Fruit fly (Drosophila melanogaster): ENCODE data around the gene Creld.

Gene Creld

DNA sequence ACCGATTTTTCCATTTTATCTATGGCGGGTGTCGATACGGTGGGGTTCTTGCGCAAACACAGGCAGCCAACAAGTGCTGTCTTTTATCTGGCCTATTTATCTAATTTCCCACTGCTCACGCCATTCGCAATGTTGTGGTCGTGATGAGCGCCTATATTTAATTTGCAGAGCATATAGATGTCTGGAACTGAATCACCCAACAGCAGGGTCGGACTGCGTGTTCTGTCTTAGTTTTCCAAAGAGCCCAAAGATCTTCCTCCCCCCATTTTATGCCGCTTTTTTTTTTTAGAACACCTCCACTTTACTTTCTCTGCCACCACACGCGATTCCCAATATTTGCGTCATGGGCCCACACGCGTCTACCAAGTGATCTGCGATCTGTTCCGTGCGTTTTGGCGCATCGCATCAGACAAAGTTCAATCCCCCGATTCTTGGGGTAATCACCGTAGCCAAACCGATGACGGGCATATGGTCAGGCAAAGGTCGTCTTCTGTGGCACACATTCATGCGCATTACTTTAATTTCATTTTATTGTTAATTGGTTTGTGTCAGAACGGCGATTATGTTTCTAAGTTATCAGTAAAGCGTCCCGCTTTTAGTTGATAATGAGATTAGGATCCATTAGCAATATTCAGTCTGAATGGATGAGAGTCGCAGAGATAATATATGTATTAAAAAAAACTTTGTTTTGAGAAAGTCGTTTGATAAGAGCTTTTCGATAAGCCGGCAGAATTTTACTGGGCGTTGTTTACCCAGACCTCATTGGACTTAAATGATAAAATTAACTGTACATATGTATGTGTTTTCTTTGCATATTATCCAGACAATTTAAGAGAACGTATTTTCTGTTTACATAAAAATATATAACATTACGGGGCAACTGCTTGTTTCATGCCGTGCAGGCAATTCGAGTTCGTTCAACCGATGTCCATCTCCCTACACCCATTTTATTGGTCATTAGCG, 34.8 kb downstream of the Creld start:
- TF ChIP-seq esn (GFP tag; optimal IDR thresholded peaks at IDR 0.05): peak; percentile 15
- TF ChIP-seq pdm3 (GFP tag; optimal IDR thresholded peaks at IDR 0.05): no peak
- TF ChIP-seq Sox102F (GFP tag; optimal IDR thresholded peaks at IDR 0.05): peak; percentile 2
- no peak for TF ChIP-seq CG11294 (GFP tag; IDR thresholded peaks at IDR 0.05)
- peak; percentile 36 for TF ChIP-seq Met (GFP tag; optimal IDR thresholded peaks at IDR 0.05)
- peak; percentile 23 for TF ChIP-seq fkh (GFP tag; optimal IDR thresholded peaks at IDR 0.05)
- TF ChIP-seq svp (GFP tag): peak; percentile 94
- peak; percentile 67 for TF ChIP-seq vri (GFP tag; optimal IDR thresholded peaks at IDR 0.05)
- no peak for TF ChIP-seq Hr38 (GFP tag; optimal IDR thresholded peaks at IDR 0.05)
- TF ChIP-seq CG6854 (GFP tag; optimal IDR thresholded peaks at IDR 0.05): peak; percentile 38

dm6 chr2L:138063-138462, 35.9 kb downstream of the Creld start:
- TF ChIP-seq Ets21C (GFP tag; optimal IDR thresholded peaks at IDR 0.05) (no peak), svp (GFP tag) (peak; percentile 16), Eip78C (GFP tag) (peak; percentile 38), Eip93F (GFP tag; optimal IDR thresholded peaks at IDR 0.05) (no peak)

- TF ChIP-seq Eip78C (GFP tag): peak; percentile 19
- no peak for TF ChIP-seq CG6276 (GFP tag; optimal IDR thresholded peaks at IDR 0.05)
- peak; percentile 21 for TF ChIP-seq Met (GFP tag; optimal IDR thresholded peaks at IDR 0.05)
- peak; percentile 61 for TF ChIP-seq svp (GFP tag)
- TF ChIP-seq Smox (GFP tag; optimal IDR thresholded peaks at IDR 0.05): no peak
- TF ChIP-seq CG10631 (GFP tag; optimal IDR thresholded peaks at IDR 0.05): peak; percentile 3
- peak; percentile 90 for TF ChIP-seq vri (GFP tag; optimal IDR thresholded peaks at IDR 0.05)
These were observed 37.4 kb downstream of the Creld start for dm6 chr2L:139610-140009.

dm6 chr2L:140849-141248, 38.7 kb downstream of the Creld start, which contains the start of the genes CG31975 and ovm:
Gene CG31975 (minus strand): TSS chr2L:140992.
Gene ovm (minus strand): TSS chr2L:140992.
- no peak for TF ChIP-seq CG10631 (GFP tag; optimal IDR thresholded peaks at IDR 0.05)
- TF ChIP-seq svp (GFP tag): peak; percentile 70

DNA sequence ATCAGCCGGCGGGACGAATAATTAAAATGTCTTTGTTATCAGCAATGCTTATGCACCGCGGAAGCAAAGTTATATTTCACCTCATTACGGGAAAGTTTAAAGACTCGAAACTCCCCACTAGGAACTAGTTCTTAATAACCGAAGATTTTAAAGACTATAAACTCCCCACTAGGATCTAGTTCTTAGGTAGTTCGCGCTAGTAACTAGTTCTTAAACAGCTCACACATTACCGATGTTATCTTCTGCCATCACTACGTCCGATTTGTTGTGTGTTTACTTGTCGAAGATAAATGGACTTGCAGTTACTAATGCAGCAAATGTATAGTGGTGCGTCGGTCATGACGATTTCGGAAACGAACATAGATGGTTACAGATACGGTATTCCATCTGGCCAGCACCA, 40.9 kb downstream of the Creld start, which contains the start of the genes CG31974 and CG11454:
CG31974 (minus strand) TSS at position 4 of the 400 bp plus-strand sequence.
CG11454 (plus strand) TSS at position 236 of the 400 bp plus-strand sequence.
- TF ChIP-seq CG1621 (tag; optimal IDR thresholded peaks at IDR 0.05) (peak; percentile 83), CG3919 (GFP tag; optimal IDR thresholded peaks at IDR 0.05) (no peak)

DNA sequence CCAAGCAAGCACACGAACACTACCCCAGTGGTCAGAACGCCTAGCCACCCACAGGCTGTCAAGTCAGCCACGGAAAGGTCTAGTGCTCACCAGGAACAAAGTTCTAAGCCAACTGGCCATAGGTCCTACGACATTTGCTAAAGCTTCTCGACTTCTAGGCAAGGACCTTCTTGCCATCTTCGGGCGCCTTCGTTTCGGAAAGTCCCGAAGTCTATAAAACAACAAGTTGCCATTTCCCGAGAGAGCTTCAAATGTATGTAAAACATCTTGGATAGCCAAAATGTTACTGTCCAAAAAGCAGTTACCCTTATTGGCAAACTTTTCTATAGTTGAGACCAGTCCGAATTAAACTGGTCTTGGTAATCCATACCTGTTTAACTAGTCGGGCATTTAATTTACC, 44.3 kb downstream of the Creld start:
- TF ChIP-seq svp (GFP tag) (no peak), dac (GFP tag; optimal IDR thresholded peaks at IDR 0.05) (no peak), CG8632 (GFP tag; optimal IDR thresholded peaks at IDR 0.05) (no peak), acj6 (GFP tag; optimal IDR thresholded peaks at IDR 0.05) (no peak), CG1621 (tag; optimal IDR thresholded peaks at IDR 0.05) (no peak), Gug (GFP tag; IDR thresholded peaks at IDR 0.05) (no peak), CG10631 (GFP tag; optimal IDR thresholded peaks at IDR 0.05) (no peak), CG6854 (GFP tag; optimal IDR thresholded peaks at IDR 0.05) (no peak), CG6792 (GFP tag; optimal IDR thresholded peaks at IDR 0.05) (no peak), Met (GFP tag; optimal IDR thresholded peaks at IDR 0.05) (no peak), CG3919 (GFP tag; optimal IDR thresholded peaks at IDR 0.05) (no peak)

DNA sequence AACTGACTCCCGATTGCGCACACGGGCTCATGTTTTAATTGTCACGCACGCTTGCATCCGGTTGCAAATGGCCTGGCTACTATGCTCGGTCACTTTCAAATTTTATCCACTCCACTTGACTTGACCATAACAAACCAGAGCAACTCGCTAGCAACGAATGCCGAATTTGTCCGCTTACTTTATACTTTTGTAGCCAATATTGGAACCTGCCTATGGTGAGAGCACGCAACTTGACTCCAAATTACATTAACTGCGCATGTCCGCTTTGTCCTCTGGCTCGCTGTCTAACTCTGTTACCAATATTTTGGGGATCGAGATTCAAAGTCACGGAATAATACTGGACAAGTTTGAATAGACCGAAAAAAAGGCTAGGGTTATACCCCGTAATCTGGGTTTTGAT, 51.0 kb downstream of the Creld start, which contains the start of gene CG42399:
CG42399 (minus strand) TSS at position 159 of the 400 bp plus-strand sequence.
- TF ChIP-seq CG10669 (GFP tag; optimal IDR thresholded peaks at IDR 0.05): no peak
- TF ChIP-seq spab (GFP tag; optimal IDR thresholded peaks at IDR 0.05): no peak
- TF ChIP-seq Eip93F (GFP tag; optimal IDR thresholded peaks at IDR 0.05): no peak
- TF ChIP-seq CG11762 (GFP tag; optimal IDR thresholded peaks at IDR 0.05; ENCODE audit: insufficient read depth): no peak
- no peak for TF ChIP-seq acj6 (GFP tag; optimal IDR thresholded peaks at IDR 0.05)
- no peak for TF ChIP-seq CG6854 (GFP tag; optimal IDR thresholded peaks at IDR 0.05)
- TF ChIP-seq Blimp-1 (GFP tag; optimal IDR thresholded peaks at IDR 0.05): no peak
- TF ChIP-seq dsx (GFP tag; optimal IDR thresholded peaks at IDR 0.05; ENCODE audit: poor library complexity, severe bottlenecking): no peak
- no peak for TF ChIP-seq CG3919 (GFP tag; optimal IDR thresholded peaks at IDR 0.05)
- no peak for TF ChIP-seq Eip75B (GFP tag; optimal IDR thresholded peaks at IDR 0.05)
- TF ChIP-seq salr (GFP tag; optimal IDR thresholded peaks at IDR 0.05): no peak
- TF ChIP-seq fd59A (GFP tag; optimal IDR thresholded peaks at IDR 0.05): no peak
- no peak for TF ChIP-seq Ets21C (GFP tag; optimal IDR thresholded peaks at IDR 0.05)
- no peak for TF ChIP-seq Eip78C (GFP tag)
- no peak for TF ChIP-seq CG9139 (GFP tag; optimal IDR thresholded peaks at IDR 0.05)
- TF ChIP-seq CG3032 (tag; optimal IDR thresholded peaks at IDR 0.05): no peak
- TF ChIP-seq eg (GFP tag; IDR thresholded peaks at IDR 0.05): no peak
- no peak for TF ChIP-seq Gug (GFP tag; IDR thresholded peaks at IDR 0.05)
- TF ChIP-seq svp (GFP tag): no peak

Data from whole organism, prepupa.